Fruit fly (Drosophila melanogaster): ENCODE data around the gene ver.

Gene ver

dm6 chr3L:12489952-12490351 is 33.8 kb upstream of the ver start (continued):
- TF ChIP-seq Hr39 (GFP tag; optimal IDR thresholded peaks at IDR 0.05) (no peak), Smox (GFP tag; optimal IDR thresholded peaks at IDR 0.05) (no peak), Blimp-1 (GFP tag; optimal IDR thresholded peaks at IDR 0.05) (no peak), dsx (GFP tag; optimal IDR thresholded peaks at IDR 0.05; ENCODE audit: poor library complexity, severe bottlenecking) (no peak), CG32006 (GFP tag; optimal IDR thresholded peaks at IDR 0.05) (no peak), CG10669 (GFP tag; optimal IDR thresholded peaks at IDR 0.05) (no peak), topi (GFP tag; optimal IDR thresholded peaks at IDR 0.05) (no peak), CG7368 (GFP tag; optimal IDR thresholded peaks at IDR 0.05) (no peak), Hr38 (GFP tag; optimal IDR thresholded peaks at IDR 0.05) (no peak), fd85E (GFP tag; optimal IDR thresholded peaks at IDR 0.05) (peak; percentile 42), fd59A (GFP tag; optimal IDR thresholded peaks at IDR 0.05) (no peak)

dm6 chr3L:12490418-12491035 is 33.3 kb upstream of the ver start, which contains the start of gene CG10660:
CG10660 (minus strand) TSS chr3L:12490676.
- TF ChIP-seq Lpt (GFP tag; optimal IDR thresholded peaks at IDR 0.05) (peak; percentile 91), esn (GFP tag; optimal IDR thresholded peaks at IDR 0.05) (peak; percentile 95), Eip93F (GFP tag; optimal IDR thresholded peaks at IDR 0.05) (peak; percentile 66), CG31627 (GFP tag; optimal IDR thresholded peaks at IDR 0.05) (peak; percentile 88), CG6792 (GFP tag; optimal IDR thresholded peaks at IDR 0.05) (peak; percentile 93), CG3919 (GFP tag; optimal IDR thresholded peaks at IDR 0.05) (peak; percentile 94), CG9139 (GFP tag; optimal IDR thresholded peaks at IDR 0.05) (peak; percentile 64), fkh (GFP tag; optimal IDR thresholded peaks at IDR 0.05) (peak; percentile 61), topi (GFP tag; optimal IDR thresholded peaks at IDR 0.05) (peak; percentile 91), CG7368 (GFP tag; optimal IDR thresholded peaks at IDR 0.05) (peak; percentile 82), OdsH (GFP tag; optimal IDR thresholded peaks at IDR 0.05) (peak; percentile 95), CG8119 (GFP tag; IDR thresholded peaks at IDR 0.05) (peak; percentile 96), Met (GFP tag; optimal IDR thresholded peaks at IDR 0.05) (peak; percentile 93), CG11902 (GFP tag; optimal IDR thresholded peaks at IDR 0.05) (peak; percentile 80), CG1621 (tag; optimal IDR thresholded peaks at IDR 0.05) (peak; percentile 88), spab (GFP tag; optimal IDR thresholded peaks at IDR 0.05) (peak; percentile 78), dac (GFP tag; optimal IDR thresholded peaks at IDR 0.05) (peak; percentile 78), CG4318 (GFP tag; optimal IDR thresholded peaks at IDR 0.05) (peak; percentile 84), CG8632 (GFP tag; optimal IDR thresholded peaks at IDR 0.05) (peak; percentile 90), lz (GFP tag; optimal IDR thresholded peaks at IDR 0.05) (peak; percentile 92), CG6854 (GFP tag; optimal IDR thresholded peaks at IDR 0.05) (peak; percentile 77), salr (GFP tag; optimal IDR thresholded peaks at IDR 0.05) (peak; percentile 79 to 86), CG32006 (GFP tag; optimal IDR thresholded peaks at IDR 0.05) (peak; percentile 95), Blimp-1 (GFP tag; optimal IDR thresholded peaks at IDR 0.05) (peak; percentile 65), Ets96B (tag; optimal IDR thresholded peaks at IDR 0.05) (peak; percentile 92), Hr38 (GFP tag; optimal IDR thresholded peaks at IDR 0.05) (no peak), svp (GFP tag) (peak; percentile 95), fd59A (GFP tag; optimal IDR thresholded peaks at IDR 0.05) (peak; percentile 80), Smox (GFP tag; optimal IDR thresholded peaks at IDR 0.05) (peak; percentile 90), Eip75B (GFP tag; optimal IDR thresholded peaks at IDR 0.05) (peak; percentile 92), fd85E (GFP tag; optimal IDR thresholded peaks at IDR 0.05) (peak; percentile 66), Sox102F (GFP tag; optimal IDR thresholded peaks at IDR 0.05) (peak; percentile 91), acj6 (GFP tag; optimal IDR thresholded peaks at IDR 0.05) (peak; percentile 93), achi (GFP tag; optimal IDR thresholded peaks at IDR 0.05) (peak; percentile 93), Sox14 (GFP tag; optimal IDR thresholded peaks at IDR 0.05) (peak; percentile 93), Ets21C (GFP tag; optimal IDR thresholded peaks at IDR 0.05) (peak; percentile 77), net (GFP tag; optimal IDR thresholded peaks at IDR 0.05) (peak; percentile 94), CG10631 (GFP tag; optimal IDR thresholded peaks at IDR 0.05) (peak; percentile 91), CG6276 (GFP tag; optimal IDR thresholded peaks at IDR 0.05) (peak; percentile 94), CG8319 (GFP tag; optimal IDR thresholded peaks at IDR 0.05) (peak; percentile 72), CG6808 (GFP tag; optimal IDR thresholded peaks at IDR 0.05) (peak; percentile 75), dsx (GFP tag; optimal IDR thresholded peaks at IDR 0.05; ENCODE audit: poor library complexity, severe bottlenecking) (peak; percentile 78), CG6163 (GFP tag; IDR thresholded peaks at IDR 0.05) (peak; percentile 97), CG11762 (GFP tag; optimal IDR thresholded peaks at IDR 0.05; ENCODE audit: insufficient read depth) (peak; percentile 87), CG3032 (tag; optimal IDR thresholded peaks at IDR 0.05) (peak; percentile 72)

All from whole organism, prepupa.